Worm (Caenorhabditis elegans): ENCODE measurements around the gene ttr-10.
A peak's percentile ranks its signal among the peaks of the same experiment; 100 is the strongest.

The ttr-10 gene

DNA sequence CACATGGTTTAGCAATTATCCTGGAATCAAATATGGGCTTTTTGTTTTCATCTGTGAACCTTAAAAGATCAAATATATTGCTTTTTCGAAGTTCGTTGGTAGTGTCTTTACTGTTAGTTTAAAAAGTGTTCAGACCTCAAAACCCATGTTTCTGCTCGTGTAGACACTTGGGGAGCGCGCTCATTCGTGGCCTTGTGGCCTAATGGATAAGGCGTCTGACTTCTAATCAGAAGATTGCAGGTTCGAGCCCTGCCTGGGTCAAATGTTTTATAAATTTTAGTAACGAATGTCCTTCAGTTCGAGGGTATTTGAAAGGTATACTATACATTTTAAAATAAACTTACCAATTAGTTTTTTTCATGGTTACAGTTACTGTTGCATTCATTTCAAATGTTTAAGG, 47.5 kb downstream of the ttr-10 start (continued):
- TF ChIP-seq unc-98 (GFP tag; IDR thresholded peaks at IDR 0.05): no peak
- no peak for TF ChIP-seq unc-130 (tag; optimal IDR thresholded peaks at IDR 0.05)
- TF ChIP-seq lin-35 (GFP tag; optimal IDR thresholded peaks at IDR 0.05): peak in 1 of 2 experiments; percentile 42

DNA sequence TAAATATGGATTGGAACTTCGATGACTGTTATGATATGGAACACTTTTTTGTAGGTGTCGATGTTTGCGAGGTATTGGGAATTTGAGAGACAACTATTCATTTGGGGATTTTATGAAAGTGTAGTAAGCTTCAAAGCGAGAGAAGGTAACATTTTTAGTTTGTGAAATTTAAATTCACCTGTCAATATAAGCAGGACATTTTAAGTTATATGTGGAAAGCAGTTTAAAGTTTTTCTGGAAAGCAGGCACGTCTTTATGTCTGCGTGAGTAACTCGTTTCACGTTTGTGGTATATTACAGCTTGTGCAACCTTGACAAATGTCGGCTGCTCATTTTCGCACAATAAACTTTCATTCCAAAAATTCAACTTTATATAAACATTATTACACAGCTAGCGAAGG, 49.5 kb downstream of the ttr-10 start, which contains the start of gene srh-229:
srh-229 (minus strand) TSS at position 101 of the 400 bp plus-strand sequence.
- TF ChIP-seq nhr-85 (tag) (no peak), egl-27 (tag; optimal IDR thresholded peaks at IDR 0.05) (no peak), hpl-2 (GFP tag; optimal IDR thresholded peaks at IDR 0.05) (no peak), pag-3 (tag; optimal IDR thresholded peaks at IDR 0.05; ENCODE audit: borderline replicate concordance, insufficient read depth) (no peak), nhr-47 (tag; optimal IDR thresholded peaks at IDR 0.05) (no peak), snpc-4 (tag; optimal IDR thresholded peaks at IDR 0.05) (no peak), hlh-17 (GFP tag; optimal IDR thresholded peaks at IDR 0.05; ENCODE audit: borderline replicate concordance) (no peak), nhr-20 (tag; optimal IDR thresholded peaks at IDR 0.05) (no peak), F16B12.6 (tag; optimal IDR thresholded peaks at IDR 0.05) (no peak)
